Worm (Caenorhabditis elegans) whole organism, early embryonic: ENCODE data around the gene npr-1.
A peak's percentile ranks its signal among the peaks of the same experiment; 100 is the strongest.

Experiments
- B0310.2 ChIP-seq: sonication (generic microtip); optimal IDR thresholded peaks from 2 replicates; lab custom pipeline; 2016; ENCODE audit warnings: mild to moderate bottlenecking, missing genetic modification characterization, missing compliant biosample characterization
- F13C5.2 ChIP-seq: sonication (generic microtip); optimal IDR thresholded peaks from 2 replicates; lab custom pipeline; 2017; ENCODE audit warnings: mild to moderate bottlenecking, missing genetic modification characterization, inconsistent platforms, missing compliant biosample characterization
- aly-1 ChIP-seq: sonication (generic microtip); optimal IDR thresholded peaks from 2 replicates; lab custom pipeline; 2016; ENCODE audit warnings: missing genetic modification characterization, missing compliant biosample characterization
- ama-1 ChIP-seq: fragments of 150-350 bp; optimal IDR thresholded peaks from 2 replicates; lab custom pipeline; 2014
- ceh-13 ChIP-seq: fragments of 200-800 bp; sonication (Bioruptor generic); optimal IDR thresholded peaks from 2 replicates; lab custom pipeline; 2018; ENCODE audit warnings: mild to moderate bottlenecking, missing genetic modification characterization, missing compliant biosample characterization
- ceh-36 ChIP-seq: sonication (generic microtip); optimal IDR thresholded peaks from 2 replicates; lab custom pipeline; 2016; ENCODE audit warnings: missing genetic modification characterization, inconsistent platforms, missing compliant biosample characterization
- ets-7 ChIP-seq: sonication (generic microtip); optimal IDR thresholded peaks from 2 replicates; lab custom pipeline; 2016; ENCODE audit warnings: missing genotype, missing genetic modification characterization, missing compliant biosample characterization
- flt-1 ChIP-seq: fragments of 200-800 bp; sonication (Bioruptor generic); IDR thresholded peaks from 2 replicates; pipeline ENCODE4 v1.3.6; 2022; ENCODE audit warnings: missing genetic modification characterization, missing compliant biosample characterization
- hmbx-1 ChIP-seq: sonication (generic microtip); optimal IDR thresholded peaks from 2 replicates; lab custom pipeline; 2016; ENCODE audit warnings: mild to moderate bottlenecking, missing genetic modification characterization, missing compliant biosample characterization
- hmg-4 ChIP-seq: fragments of 200-800 bp; sonication (Bioruptor generic); optimal IDR thresholded peaks from 2 replicates; lab custom pipeline; 2018; ENCODE audit warnings: mild to moderate bottlenecking, missing genetic modification characterization, missing compliant biosample characterization
- hnd-1 ChIP-seq: sonication (generic microtip); optimal IDR thresholded peaks from 2 replicates; lab custom pipeline; 2016; ENCODE audit warnings: missing genetic modification characterization, missing compliant biosample characterization
- pes-1 ChIP-seq: fragments of 200-800 bp; sonication (Bioruptor generic); IDR thresholded peaks from 2 replicates; pipeline ENCODE4 v1.3.6; 2022; ENCODE audit warnings: missing genetic modification reagents, missing genetic modification characterization, missing compliant biosample characterization
- scrt-1 ChIP-seq: fragments of 200-800 bp; sonication (Bioruptor generic); IDR thresholded peaks from 2 replicates; pipeline ENCODE4 v1.3.6; 2022; ENCODE audit warnings: missing genetic modification characterization, missing compliant biosample characterization
- sea-1 ChIP-seq: fragments of 200-800 bp; sonication (Bioruptor generic); conservative IDR thresholded peaks from 2 replicates; pipeline ENCODE4 v1.3.6; 2022; ENCODE audit warnings: missing genetic modification characterization, missing compliant biosample characterization
- tbx-11 ChIP-seq: fragments of 200-800 bp; sonication (Bioruptor generic); IDR thresholded peaks from 2 replicates; pipeline ENCODE4 v1.3.6; 2022; ENCODE audit warnings: missing genetic modification characterization, missing compliant biosample characterization
- tbx-37 ChIP-seq: fragments of 200-800 bp; sonication (Bioruptor generic); conservative IDR thresholded peaks from 2 replicates; pipeline ENCODE4 v1.3.6; 2022; ENCODE audit warnings: missing genetic modification reagents, missing genetic modification characterization, missing compliant biosample characterization
- tra-4 ChIP-seq: sonication (generic microtip); optimal IDR thresholded peaks from 2 replicates; lab custom pipeline; 2017; ENCODE audit warnings: missing genetic modification characterization, missing compliant biosample characterization

Gene npr-1

ce11 chrX:4792979-4793378 is 23.2 kb upstream of the npr-1 start, which contains the start of gene F43C9.1:
Gene F43C9.1 (plus strand): TSS chrX:4793279.
- TF ChIP-seq ama-1 (lab: Kevin White, UChicago) (no peak), B0310.2 (tag; lab: Kevin White, UChicago) (no peak), tbx-37 (GFP tag; lab: Robert Waterston, UW) (no peak), hmg-4 (no peak), hmbx-1 (tag; lab: Kevin White, UChicago) (no peak), aly-1 (no peak), hnd-1 (tag; lab: Kevin White, UChicago) (no peak), F13C5.2 (tag; lab: Kevin White, UChicago) (no peak), flt-1 (GFP tag; lab: Robert Waterston, UW) (no peak), ceh-13 (no peak), ets-7 (tag; lab: Kevin White, UChicago) (no peak), pes-1 (no peak), tra-4 (tag; lab: Kevin White, UChicago) (no peak), tbx-11 (GFP tag; lab: Robert Waterston, UW) (no peak), ceh-36 (tag; lab: Kevin White, UChicago) (no peak)

ce11 chrX:4790614-4791013 is 20.8 kb upstream of the npr-1 start:
- no peak for TF ChIP-seq scrt-1
- TF ChIP-seq aly-1 = no peak
- TF ChIP-seq ceh-36 (tag; lab: Kevin White, UChicago) = no peak
- no peak for TF ChIP-seq tra-4 (tag; lab: Kevin White, UChicago)
- no peak for TF ChIP-seq hnd-1 (tag; lab: Kevin White, UChicago)
- no peak for TF ChIP-seq flt-1 (GFP tag; lab: Robert Waterston, UW)

ce11 chrX:4788958-4789357 is 19.2 kb upstream of the npr-1 start:
- peak; percentile 56 for TF ChIP-seq hnd-1 (tag; lab: Kevin White, UChicago)
- TF ChIP-seq flt-1 (GFP tag; lab: Robert Waterston, UW) = peak; percentile 82
- TF ChIP-seq F13C5.2 (tag; lab: Kevin White, UChicago) = peak; percentile 32
- peak; percentile 81 for TF ChIP-seq ceh-36 (tag; lab: Kevin White, UChicago)
- TF ChIP-seq B0310.2 (tag; lab: Kevin White, UChicago) = peak; percentile 21
- TF ChIP-seq tra-4 (tag; lab: Kevin White, UChicago) = no peak
- peak; percentile 52 for TF ChIP-seq hmg-4
- TF ChIP-seq tbx-37 (GFP tag; lab: Robert Waterston, UW) = peak; percentile 61
- TF ChIP-seq scrt-1 = peak; percentile 83
- peak; percentile 86 for TF ChIP-seq aly-1
- peak; percentile 88 for TF ChIP-seq pes-1
- TF ChIP-seq sea-1 (GFP tag; lab: Robert Waterston, UW) = peak; percentile 83
- peak; percentile 74 for TF ChIP-seq ceh-13
- no peak for TF ChIP-seq ama-1 (lab: Kevin White, UChicago)
- peak; percentile 68; the same call in 1 of the 2 replicates for TF ChIP-seq tbx-11 (GFP tag; lab: Robert Waterston, UW)
- peak; percentile 38 for TF ChIP-seq hmbx-1 (tag; lab: Kevin White, UChicago)
- TF ChIP-seq ets-7 (tag; lab: Kevin White, UChicago) = no peak

- TF ChIP-seq tra-4 (tag; lab: Kevin White, UChicago) (no peak), tbx-11 (GFP tag; lab: Robert Waterston, UW) (no peak), F13C5.2 (tag; lab: Kevin White, UChicago) (no peak), hnd-1 (tag; lab: Kevin White, UChicago) (no peak), aly-1 (no peak), ceh-36 (tag; lab: Kevin White, UChicago) (no peak), flt-1 (GFP tag; lab: Robert Waterston, UW) (no peak), ama-1 (lab: Kevin White, UChicago) (no peak), tbx-37 (GFP tag; lab: Robert Waterston, UW) (no peak), sea-1 (GFP tag; lab: Robert Waterston, UW) (no peak), B0310.2 (tag; lab: Kevin White, UChicago) (no peak), scrt-1 (no peak), pes-1 (no peak)
Measured at ce11 chrX:4787525-4787924, 17.7 kb upstream of the npr-1 start.

ce11 chrX:4784776-4785175 is 15.0 kb upstream of the npr-1 start:
- TF ChIP-seq ceh-13 (no peak), sea-1 (GFP tag; lab: Robert Waterston, UW) (no peak), B0310.2 (tag; lab: Kevin White, UChicago) (no peak), ets-7 (tag; lab: Kevin White, UChicago) (no peak), hmg-4 (no peak), ceh-36 (tag; lab: Kevin White, UChicago) (no peak), hmbx-1 (tag; lab: Kevin White, UChicago) (no peak), ama-1 (lab: Kevin White, UChicago) (no peak), tbx-11 (GFP tag; lab: Robert Waterston, UW) (no peak), pes-1 (no peak), aly-1 (no peak)

- TF ChIP-seq ceh-36 (tag; lab: Kevin White, UChicago) = no peak
- no peak for TF ChIP-seq sea-1 (GFP tag; lab: Robert Waterston, UW)
- TF ChIP-seq tra-4 (tag; lab: Kevin White, UChicago) = no peak
- TF ChIP-seq pes-1 = no peak
- TF ChIP-seq scrt-1 = no peak
- TF ChIP-seq tbx-11 (GFP tag; lab: Robert Waterston, UW) = no peak
- TF ChIP-seq F13C5.2 (tag; lab: Kevin White, UChicago) = no peak
- no peak for TF ChIP-seq tbx-37 (GFP tag; lab: Robert Waterston, UW)
- TF ChIP-seq hmbx-1 (tag; lab: Kevin White, UChicago) = no peak
- TF ChIP-seq ceh-13 = no peak
Measured at ce11 chrX:4783117-4783775, 13.5 kb upstream of the npr-1 start, which contains the start of gene F43C9.2. Gene F43C9.2 (plus strand): TSS chrX:4783613.

- TF ChIP-seq ceh-36 (tag; lab: Kevin White, UChicago) (no peak), tra-4 (tag; lab: Kevin White, UChicago) (no peak), tbx-11 (GFP tag; lab: Robert Waterston, UW) (no peak), F13C5.2 (tag; lab: Kevin White, UChicago) (no peak), ceh-13 (no peak), flt-1 (GFP tag; lab: Robert Waterston, UW) (no peak), tbx-37 (GFP tag; lab: Robert Waterston, UW) (no peak), ama-1 (lab: Kevin White, UChicago) (no peak), ets-7 (tag; lab: Kevin White, UChicago) (no peak), pes-1 (no peak), aly-1 (no peak), hmbx-1 (tag; lab: Kevin White, UChicago) (no peak), hnd-1 (tag; lab: Kevin White, UChicago) (no peak), B0310.2 (tag; lab: Kevin White, UChicago) (no peak), sea-1 (GFP tag; lab: Robert Waterston, UW) (no peak), scrt-1 (no peak), hmg-4 (no peak)
Measured at ce11 chrX:4782197-4782596, 12.4 kb upstream of the npr-1 start, which contains the start of gene hum-10. Gene hum-10 (minus strand): TSS chrX:4782297.
